Worm (Caenorhabditis elegans) whole organism, late embryonic: ENCODE results near the gene T04A6.1.

ENCODE experiments used
- F13H6.1 ChIP-seq: sonication (generic microtip); optimal IDR thresholded peaks from 2 replicates; lab custom pipeline; 2016; ENCODE audit warnings: missing genetic modification characterization, missing compliant biosample characterization
- K02D7.2 ChIP-seq: sonication (generic microtip); optimal IDR thresholded peaks from 2 replicates; lab custom pipeline; 2017; ENCODE audit warnings: mild to moderate bottlenecking, missing genetic modification characterization, missing compliant biosample characterization
- T23F11.4 ChIP-seq: fragments of 200-800 bp; sonication (Bioruptor generic); optimal IDR thresholded peaks from 2 replicates; lab custom pipeline; 2018; ENCODE audit warnings: mild to moderate bottlenecking, missing genetic modification characterization, missing compliant biosample characterization
- ama-1 ChIP-seq: fragments of 150-350 bp; optimal IDR thresholded peaks from 2 replicates; lab custom pipeline; 2014
- ceh-14 ChIP-seq: sonication (generic microtip); optimal IDR thresholded peaks from 2 replicates; lab custom pipeline; 2016; ENCODE audit warnings: missing genotype, missing genetic modification characterization, missing compliant biosample characterization
- ceh-18 ChIP-seq: sonication (generic microtip); optimal IDR thresholded peaks from 2 replicates; lab custom pipeline; 2016; ENCODE audit warnings: missing genetic modification characterization, missing compliant biosample characterization
- ceh-19 ChIP-seq: fragments of 200-800 bp; sonication (Bioruptor generic); optimal IDR thresholded peaks from 2 replicates; lab custom pipeline; 2018; ENCODE audit warnings: mild to moderate bottlenecking, missing genetic modification characterization, missing compliant biosample characterization
- ceh-2 ChIP-seq: sonication (generic microtip); optimal IDR thresholded peaks from 2 replicates; lab custom pipeline; 2016; ENCODE audit warnings: missing genotype, missing genetic modification characterization, missing compliant biosample characterization
- ceh-30 ChIP-seq: fragments of 150-350 bp; optimal IDR thresholded peaks from 2 replicates; lab custom pipeline; 2014; ENCODE audit warnings: missing biosample characterization, missing genetic modification characterization
- ceh-31 ChIP-seq: sonication (generic microtip); optimal IDR thresholded peaks from 2 replicates; lab custom pipeline; 2016; ENCODE audit warnings: missing genetic modification characterization, missing compliant biosample characterization
- ceh-34 ChIP-seq: sonication (generic microtip); optimal IDR thresholded peaks from 2 replicates; lab custom pipeline; 2016; ENCODE audit warnings: mild to moderate bottlenecking, missing genetic modification characterization, missing compliant biosample characterization
- ceh-48 ChIP-seq: sonication (generic microtip); optimal IDR thresholded peaks from 2 replicates; lab custom pipeline; 2016; ENCODE audit warnings: missing genetic modification characterization, inconsistent platforms, missing compliant biosample characterization
- ceh-6 ChIP-seq: fragments of 200-800 bp; sonication (Bioruptor generic); optimal IDR thresholded peaks from 2 replicates; lab custom pipeline; 2018; ENCODE audit warnings: mild to moderate bottlenecking, missing genetic modification characterization, missing compliant biosample characterization
- dmd-4 ChIP-seq: sonication (generic microtip); optimal IDR thresholded peaks from 2 replicates; lab custom pipeline; 2016; ENCODE audit warnings: borderline replicate concordance, missing genetic modification characterization, missing compliant biosample characterization
- dve-1 ChIP-seq: sonication (generic microtip); optimal IDR thresholded peaks from 2 replicates; lab custom pipeline; 2017; ENCODE audit warnings: antibody characterized with exemption, mild to moderate bottlenecking, missing genetic modification characterization, missing compliant biosample characterization
- elt-2 ChIP-seq: sonication (generic microtip); optimal IDR thresholded peaks from 2 replicates; lab custom pipeline; 2016; ENCODE audit warnings: missing genetic modification reagents, missing genetic modification characterization, missing compliant biosample characterization
- elt-4 ChIP-seq: sonication (generic microtip); optimal IDR thresholded peaks from 2 replicates; lab custom pipeline; 2016; ENCODE audit warnings: missing genetic modification characterization, missing compliant biosample characterization
- gmeb-2 ChIP-seq: sonication (generic microtip); optimal IDR thresholded peaks from 2 replicates; lab custom pipeline; 2016; ENCODE audit warnings: missing genetic modification characterization, inconsistent platforms, missing compliant biosample characterization
- hlh-15 ChIP-seq: sonication (generic microtip); optimal IDR thresholded peaks from 2 replicates; lab custom pipeline; 2016; ENCODE audit warnings: missing genetic modification characterization, missing compliant biosample characterization
- lim-6 ChIP-seq: sonication (generic microtip); optimal IDR thresholded peaks from 2 replicates; lab custom pipeline; 2016; ENCODE audit warnings: missing genetic modification characterization, missing compliant biosample characterization
- mec-3 ChIP-seq: sonication (generic microtip); optimal IDR thresholded peaks from 2 replicates; lab custom pipeline; 2016; ENCODE audit warnings: borderline replicate concordance, missing genetic modification characterization, missing compliant biosample characterization
- nfya-1 ChIP-seq: sonication (generic microtip); optimal IDR thresholded peaks from 2 replicates; lab custom pipeline; 2017; ENCODE audit warnings: missing genetic modification characterization, mild to moderate bottlenecking, missing compliant biosample characterization, antibody characterized with exemption, moderate library complexity
- nhr-11 ChIP-seq: fragments of 150-350 bp; optimal IDR thresholded peaks from 2 replicates; lab custom pipeline; 2014; ENCODE audit warnings: missing biosample characterization, missing genetic modification characterization
- nhr-232 ChIP-seq: sonication (generic microtip); optimal IDR thresholded peaks from 2 replicates; lab custom pipeline; 2016; ENCODE audit warnings: missing genetic modification characterization, missing compliant biosample characterization
- npax-4 ChIP-seq: sonication (generic microtip); optimal IDR thresholded peaks from 2 replicates; lab custom pipeline; 2016; ENCODE audit warnings: missing genetic modification characterization, missing compliant biosample characterization
- pat-9 ChIP-seq: fragments of 200-800 bp; sonication (Bioruptor generic); optimal IDR thresholded peaks from 2 replicates; lab custom pipeline; 2018; ENCODE audit warnings: mild to moderate bottlenecking, missing genetic modification characterization, moderate library complexity, missing compliant biosample characterization
- pax-1 ChIP-seq: fragments of 150-350 bp; optimal IDR thresholded peaks from 2 replicates; lab custom pipeline; 2014; ENCODE audit warnings: missing biosample characterization, missing genetic modification characterization
- pros-1 ChIP-seq: fragments of 150-350 bp; optimal IDR thresholded peaks from 2 replicates; lab custom pipeline; 2014; ENCODE audit warnings: missing biosample characterization, missing genetic modification reagents, missing genetic modification characterization
- ref-2 ChIP-seq: sonication (generic microtip); optimal IDR thresholded peaks from 2 replicates; lab custom pipeline; 2016; ENCODE audit warnings: missing genetic modification characterization, missing compliant biosample characterization
- rnt-1 ChIP-seq: sonication (generic microtip); optimal IDR thresholded peaks from 2 replicates; lab custom pipeline; 2016; ENCODE audit warnings: missing genetic modification characterization, missing compliant biosample characterization
- sdc-2 ChIP-seq: sonication (generic microtip); optimal IDR thresholded peaks from 2 replicates; lab custom pipeline; 2016; ENCODE audit warnings: missing genotype, missing genetic modification characterization, missing compliant biosample characterization
- sox-4 ChIP-seq: sonication (generic microtip); optimal IDR thresholded peaks from 2 replicates; lab custom pipeline; 2017; ENCODE audit warnings: mild to moderate bottlenecking, missing genetic modification characterization, inconsistent platforms, missing compliant biosample characterization
- tbx-2 ChIP-seq: sonication (generic microtip); optimal IDR thresholded peaks from 2 replicates; lab custom pipeline; 2016; ENCODE audit warnings: missing genetic modification characterization, missing compliant biosample characterization
- unc-3 ChIP-seq, 2 experiments: fragments of 200-800 bp in 1 of 2; sonication (Bioruptor generic) in 1 of 2; sonication (generic microtip) in 1 of 2; conservative IDR thresholded peaks in 1 of 2; optimal IDR thresholded peaks in 1 of 2; 2 replicates each; pipeline versions ENCODE4 v1.3.6 to Lab custom; 2016 to 2022; ENCODE audit warnings: missing compliant biosample characterization in 2 of 2, missing genetic modification characterization in 2 of 2, missing genetic modification reagents in 1 of 2
- unc-42 ChIP-seq: sonication (generic microtip); optimal IDR thresholded peaks from 2 replicates; lab custom pipeline; 2016; ENCODE audit warnings: missing genotype, missing genetic modification characterization, missing compliant biosample characterization
- unc-55 ChIP-seq: sonication (generic microtip); optimal IDR thresholded peaks from 2 replicates; lab custom pipeline; 2017; ENCODE audit warnings: missing biosample characterization, missing genetic modification reagents, missing genetic modification characterization
- unc-86 ChIP-seq: sonication (generic microtip); optimal IDR thresholded peaks from 2 replicates; lab custom pipeline; 2016; ENCODE audit warnings: missing genetic modification characterization, missing compliant biosample characterization
- zip-5 ChIP-seq: sonication (generic microtip); optimal IDR thresholded peaks from 2 replicates; lab custom pipeline; 2016; ENCODE audit warnings: missing genetic modification characterization, missing compliant biosample characterization
- ztf-16 ChIP-seq: sonication (generic microtip); optimal IDR thresholded peaks from 2 replicates; lab custom pipeline; 2017; ENCODE audit warnings: missing genetic modification characterization, missing compliant biosample characterization

Gene T04A6.1

ce11 chrIII:7571726-7572125, 44.6 kb upstream of the T04A6.1 start:
- TF ChIP-seq ztf-16 (tag; lab: Kevin White, UChicago) (no peak), pros-1 (tag; lab: Kevin White, UChicago) (no peak), sdc-2 (tag; lab: Kevin White, UChicago) (no peak), ceh-31 (tag; lab: Kevin White, UChicago) (no peak), tbx-2 (tag; lab: Kevin White, UChicago) (no peak), ceh-18 (no peak), lim-6 (tag; lab: Kevin White, UChicago) (no peak), ceh-19 (GFP tag; lab: Kevin White, UChicago) (no peak), pat-9 (no peak), unc-55 (GFP tag; lab: Kevin White, UChicago) (no peak), hlh-15 (no peak), nhr-232 (tag; lab: Kevin White, UChicago) (no peak), ref-2 (tag; lab: Kevin White, UChicago) (no peak), sox-4 (tag; lab: Kevin White, UChicago) (no peak)

DNA sequence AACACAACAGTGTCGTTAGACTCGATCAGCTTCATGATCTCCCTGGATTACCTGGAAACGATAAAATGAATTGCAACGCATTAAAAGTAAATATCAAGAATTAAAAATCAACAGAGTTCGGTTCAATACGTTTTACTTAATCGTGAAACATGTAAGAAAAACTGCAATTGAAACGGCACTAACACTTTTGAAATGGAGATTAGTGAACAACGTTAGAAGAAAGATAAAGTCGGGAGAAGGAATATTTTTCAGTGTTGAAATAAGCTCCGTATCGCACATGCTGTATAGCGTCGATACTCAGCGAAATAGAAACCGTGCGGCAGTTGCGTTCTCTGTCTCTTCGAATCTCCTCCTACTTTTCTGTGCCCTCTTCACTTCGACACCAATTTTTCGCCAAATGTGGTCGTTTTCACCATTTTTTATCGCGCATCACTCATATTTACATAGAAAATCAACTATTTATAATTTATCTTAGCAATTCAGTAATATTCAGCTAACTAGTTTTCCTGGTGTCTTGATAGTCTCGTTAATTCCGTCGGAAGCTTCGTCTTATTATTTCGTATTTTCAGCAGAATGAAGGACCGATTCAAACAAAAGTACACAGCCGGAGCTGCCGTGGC, 43.4 kb upstream of the T04A6.1 start, which contains the start of the genes rpl-9 and lpd-7:
rpl-9 (minus strand) TSS at position 51 of the 620 bp plus-strand sequence.
lpd-7 (plus strand) TSS at position 570 of the 620 bp plus-strand sequence.
- TF ChIP-seq ref-2 (tag; lab: Kevin White, UChicago) (no peak), elt-4 (tag; lab: Kevin White, UChicago) (no peak), tbx-2 (tag; lab: Kevin White, UChicago) (peak; percentile 42), nfya-1 (tag; lab: Kevin White, UChicago) (peak; percentile 80), pax-1 (tag; lab: Kevin White, UChicago) (peak; percentile 46), unc-3 (GFP tag; conservative IDR thresholded peaks at IDR 0.05; lab: Robert Waterston, UW) (no peak), unc-3 (tag; optimal IDR thresholded peaks at IDR 0.05; lab: Kevin White, UChicago) (peak; percentile 26), rnt-1 (peak; percentile 24), ceh-48 (tag; lab: Kevin White, UChicago) (no peak), nhr-11 (tag; lab: Kevin White, UChicago) (no peak), ceh-31 (tag; lab: Kevin White, UChicago) (peak; percentile 61), pat-9 (no peak), ceh-34 (tag; lab: Kevin White, UChicago) (peak; percentile 59), mec-3 (tag; lab: Kevin White, UChicago) (no peak), ceh-6 (no peak), hlh-15 (no peak), dve-1 (tag; lab: Kevin White, UChicago) (peak; percentile 46), gmeb-2 (tag; lab: Kevin White, UChicago) (no peak), ceh-30 (no peak), ceh-2 (tag; lab: Kevin White, UChicago) (no peak), ceh-19 (GFP tag; lab: Kevin White, UChicago) (no peak), elt-2 (peak; percentile 43), ceh-18 (peak; percentile 54), dmd-4 (tag; lab: Kevin White, UChicago) (no peak), unc-86 (tag; lab: Kevin White, UChicago) (no peak), unc-42 (peak; percentile 21), K02D7.2 (tag; lab: Kevin White, UChicago) (no peak), F13H6.1 (tag; lab: Kevin White, UChicago) (peak; percentile 1), npax-4 (tag; lab: Kevin White, UChicago) (no peak)

DNA sequence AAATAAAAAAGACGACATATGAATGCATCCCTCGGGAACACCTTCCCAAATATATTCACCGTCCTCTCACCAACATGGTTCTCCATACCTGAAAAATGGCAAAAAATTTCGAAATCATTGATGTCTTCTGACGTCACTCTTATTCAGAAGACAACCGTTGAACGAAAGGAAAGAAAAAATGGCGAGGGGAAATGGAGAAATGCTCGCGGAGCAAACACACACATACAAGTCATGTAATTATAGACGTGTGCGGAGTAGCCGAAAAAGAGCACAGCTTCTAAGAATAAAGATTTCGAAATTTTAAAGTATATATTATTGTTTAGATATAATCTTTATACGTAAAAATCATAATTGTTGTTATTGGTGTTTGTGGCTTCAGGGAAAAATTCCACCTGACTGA, 37.0 kb upstream of the T04A6.1 start, which contains the start of gene mfsd-6:
mfsd-6 (minus strand) TSS at position 88 of the 400 bp plus-strand sequence.
- TF ChIP-seq hlh-15, result no peak
- no peak for TF ChIP-seq ama-1
- no peak for TF ChIP-seq ceh-2 (tag; lab: Kevin White, UChicago)
- TF ChIP-seq ceh-14 (tag; lab: Kevin White, UChicago), result no peak
- TF ChIP-seq zip-5 (tag; lab: Kevin White, UChicago), result no peak
- no peak for TF ChIP-seq T23F11.4
- no peak for TF ChIP-seq rnt-1
- TF ChIP-seq, all 69 proteins: peak for 0
